Fruit fly (Drosophila melanogaster) whole organism, embryonic: ENCODE data around the gene swa.
A peak's percentile ranks its signal among the peaks of the same experiment; 100 is the strongest.

ENCODE experiments used
- B-H2 ChIP-seq: fragments of 200-800 bp; sonication (Bioruptor generic); optimal IDR thresholded peaks from 2 replicates; lab custom pipeline; 2018; ENCODE audit warnings: missing biosample characterization, mild to moderate bottlenecking, missing genetic modification characterization
- CG11247 ChIP-seq: fragments of 200-800 bp; sonication (Bioruptor generic); IDR thresholded peaks from 2 replicates; pipeline ENCODE4 v1.3.6; 2022; ENCODE audit warnings: missing biosample characterization, missing genetic modification characterization
- CG12071 ChIP-seq: fragments of 200-800 bp; sonication (Bioruptor generic); optimal IDR thresholded peaks from 3 replicates; lab custom pipeline; 2018; ENCODE audit warnings: missing biosample characterization, mild to moderate bottlenecking, missing genetic modification characterization
- CG12104 ChIP-seq: fragments of 200-800 bp; sonication (Bioruptor generic); optimal IDR thresholded peaks from 3 replicates; lab custom pipeline; 2016; ENCODE audit warnings: missing biosample characterization, missing genetic modification characterization
- CG14860 ChIP-seq: fragments of 200-800 bp; sonication (Bioruptor generic); IDR thresholded peaks from 3 replicates; pipeline ENCODE4 v1.3.6; 2022; ENCODE audit warnings: missing biosample characterization, missing genetic modification characterization; ENCODE audit not compliant: partially characterized antibody
- CG15514 ChIP-seq: fragments of 200-800 bp; sonication (Bioruptor generic); optimal IDR thresholded peaks from 3 replicates; lab custom pipeline; 2017; ENCODE audit warnings: missing biosample characterization, missing genetic modification characterization, mild to moderate bottlenecking, moderate library complexity, missing genetic modification reagents
- CG15601 ChIP-seq: fragments of 200-800 bp; sonication (Bioruptor generic); optimal IDR thresholded peaks from 3 replicates; lab custom pipeline; 2019; ENCODE audit warnings: missing biosample characterization, mild to moderate bottlenecking, missing genetic modification characterization, moderate library complexity
- CG17328 ChIP-seq: fragments of 200-800 bp; sonication (Bioruptor generic); IDR thresholded peaks from 2 replicates; pipeline ENCODE4 v1.3.6; 2022; ENCODE audit warnings: missing biosample characterization, missing genetic modification characterization
- CG17612 ChIP-seq: fragments of 200-800 bp; sonication (Bioruptor generic); IDR thresholded peaks from 2 replicates; pipeline ENCODE4 v1.3.6; 2022; ENCODE audit warnings: missing biosample characterization, missing genetic modification characterization
- CG17802 ChIP-seq: fragments of 200-800 bp; sonication (Bioruptor generic); optimal IDR thresholded peaks from 2 replicates; lab custom pipeline; 2018; ENCODE audit warnings: missing biosample characterization, mild to moderate bottlenecking, missing genetic modification characterization, moderate library complexity
- CG1832 ChIP-seq: fragments of 200-800 bp; sonication (Bioruptor generic); optimal IDR thresholded peaks from 2 replicates; lab custom pipeline; 2017; ENCODE audit warnings: missing biosample characterization, mild to moderate bottlenecking, missing genetic modification characterization, inconsistent platforms
- CG2120 ChIP-seq: fragments of 200-800 bp; sonication (Bioruptor generic); optimal IDR thresholded peaks from 3 replicates; lab custom pipeline; 2016; ENCODE audit warnings: missing biosample characterization, missing genetic modification characterization
- CG2678 ChIP-seq: fragments of 200-800 bp; sonication (Bioruptor generic); optimal IDR thresholded peaks from 3 replicates; lab custom pipeline; 2019; ENCODE audit warnings: missing biosample characterization, mild to moderate bottlenecking, missing genetic modification characterization, moderate library complexity
- CG2712 ChIP-seq: fragments of 200-800 bp; optimal IDR thresholded peaks from 3 replicates; lab custom pipeline; 2019; ENCODE audit warnings: missing biosample characterization, mild to moderate bottlenecking, missing genetic modification characterization, moderate library complexity
- CG30403 ChIP-seq: fragments of 200-800 bp; sonication (Bioruptor generic); optimal IDR thresholded peaks from 3 replicates; lab custom pipeline; 2016; ENCODE audit warnings: missing biosample characterization, missing genetic modification characterization
- CG34376 ChIP-seq: fragments of 200-800 bp; sonication (Bioruptor generic); optimal IDR thresholded peaks from 2 replicates; lab custom pipeline; 2018; ENCODE audit warnings: missing biosample characterization, mild to moderate bottlenecking, missing genetic modification characterization
- CG4282 ChIP-seq: fragments of 200-800 bp; sonication (Bioruptor generic); optimal IDR thresholded peaks from 2 replicates; lab custom pipeline; 2016; ENCODE audit warnings: missing biosample characterization, missing genetic modification characterization
- CG6854 ChIP-seq: fragments of 200-800 bp; sonication (Bioruptor generic); optimal IDR thresholded peaks from 3 replicates; lab custom pipeline; 2017; ENCODE audit warnings: missing biosample characterization, mild to moderate bottlenecking, missing genetic modification characterization
- CG7271 ChIP-seq: fragments of 200-800 bp; sonication (Bioruptor generic); optimal IDR thresholded peaks from 2 replicates; lab custom pipeline; 2018; ENCODE audit warnings: missing biosample characterization, mild to moderate bottlenecking, missing genetic modification characterization, moderate library complexity
- CG8924 ChIP-seq: fragments of 200-800 bp; optimal IDR thresholded peaks from 3 replicates; lab custom pipeline; 2019; ENCODE audit warnings: missing biosample characterization, mild to moderate bottlenecking, missing genetic modification characterization, moderate library complexity
- CG9437 ChIP-seq: fragments of 200-800 bp; sonication (Bioruptor generic); optimal IDR thresholded peaks from 2 replicates; lab custom pipeline; 2018; ENCODE audit warnings: missing biosample characterization, mild to moderate bottlenecking, missing genetic modification characterization
- CG9817 ChIP-seq: fragments of 200-800 bp; sonication (Bioruptor generic); optimal IDR thresholded peaks from 2 replicates; lab custom pipeline; 2018; ENCODE audit warnings: missing biosample characterization, mild to moderate bottlenecking, missing genetic modification characterization, moderate library complexity
- Dip3 ChIP-seq: fragments of 200-800 bp; sonication (Bioruptor generic); optimal IDR thresholded peaks from 3 replicates; lab custom pipeline; 2016; ENCODE audit warnings: missing biosample characterization, missing genetic modification characterization
- Dp ChIP-seq: fragments of 200-800 bp; sonication (Bioruptor generic); optimal IDR thresholded peaks from 2 replicates; lab custom pipeline; 2018; ENCODE audit warnings: missing biosample characterization, mild to moderate bottlenecking, missing genetic modification characterization, moderate library complexity
- Fer3 ChIP-seq: fragments of 200-800 bp; sonication (Bioruptor generic); optimal IDR thresholded peaks from 2 replicates; lab custom pipeline; 2018; ENCODE audit warnings: missing biosample characterization, mild to moderate bottlenecking, missing genetic modification characterization, moderate library complexity
- Oaz ChIP-seq: fragments of 200-800 bp; sonication (Bioruptor generic); IDR thresholded peaks from 2 replicates; pipeline ENCODE4 v1.3.6; 2022; ENCODE audit warnings: missing biosample characterization, missing genetic modification characterization
- Rx ChIP-seq: fragments of 200-800 bp; sonication (Bioruptor generic); IDR thresholded peaks from 2 replicates; pipeline ENCODE4 v1.3.6; 2022; ENCODE audit warnings: missing biosample characterization, missing genetic modification characterization
- Side ChIP-seq: fragments of 200-800 bp; sonication (Bioruptor generic); optimal IDR thresholded peaks from 2 replicates; lab custom pipeline; 2016; ENCODE audit warnings: missing biosample characterization, missing genetic modification characterization
- Spps ChIP-seq: fragments of 200-800 bp; sonication (Bioruptor generic); optimal IDR thresholded peaks from 2 replicates; lab custom pipeline; 2018; ENCODE audit warnings: missing biosample characterization, mild to moderate bottlenecking, missing genetic modification characterization
- ato ChIP-seq: fragments of 200-800 bp; sonication (Bioruptor generic); IDR thresholded peaks from 2 replicates; pipeline ENCODE4 v1.3.6; 2022; ENCODE audit warnings: missing biosample characterization, missing genetic modification characterization; ENCODE audit not compliant: partially characterized antibody
- bbx ChIP-seq: fragments of 200-800 bp; sonication (Bioruptor generic); IDR thresholded peaks from 2 replicates; pipeline ENCODE4 v1.3.6; 2022; ENCODE audit warnings: missing biosample characterization, missing genetic modification characterization; ENCODE audit not compliant: partially characterized antibody
- chif ChIP-seq, 2 experiments: fragments of 200-800 bp; sonication (Bioruptor generic); optimal IDR thresholded peaks; 3 replicates each; lab custom pipeline; 2016; ENCODE audit warnings: missing biosample characterization in 2 of 2, missing genetic modification characterization in 2 of 2
- chm ChIP-seq: fragments of 200-800 bp; sonication (Bioruptor generic); IDR thresholded peaks from 2 replicates; pipeline ENCODE4 v1.3.6; 2022; ENCODE audit warnings: missing biosample characterization, missing genetic modification characterization
- crol ChIP-seq: fragments of 200-800 bp; sonication (Bioruptor generic); IDR thresholded peaks from 2 replicates; pipeline ENCODE4 v1.3.6; 2022; ENCODE audit warnings: missing biosample characterization, missing genetic modification characterization
- dm ChIP-seq: fragments of 200-800 bp; sonication (Bioruptor generic); optimal IDR thresholded peaks from 3 replicates; lab custom pipeline; 2016; ENCODE audit warnings: missing biosample characterization, missing genetic modification characterization
- dmrt99B ChIP-seq: fragments of 200-800 bp; sonication (Bioruptor generic); optimal IDR thresholded peaks from 2 replicates; lab custom pipeline; 2018; ENCODE audit warnings: missing biosample characterization, mild to moderate bottlenecking, missing genetic modification characterization, moderate library complexity
- emc ChIP-seq: fragments of 200-800 bp; sonication (Bioruptor generic); optimal IDR thresholded peaks from 2 replicates; lab custom pipeline; 2016; ENCODE audit warnings: missing biosample characterization, missing genetic modification characterization
- ems ChIP-seq: fragments of 200-800 bp; sonication (Bioruptor generic); optimal IDR thresholded peaks from 3 replicates; lab custom pipeline; 2016; ENCODE audit warnings: missing biosample characterization, missing genetic modification characterization
- exex ChIP-seq: fragments of 200-800 bp; sonication (Bioruptor generic); optimal IDR thresholded peaks from 4 replicates; lab custom pipeline; 2018; ENCODE audit warnings: missing biosample characterization, mild to moderate bottlenecking, missing genetic modification characterization, moderate library complexity
- fd96Cb ChIP-seq: fragments of 200-800 bp; sonication (Bioruptor generic); optimal IDR thresholded peaks from 2 replicates; lab custom pipeline; 2018; ENCODE audit warnings: missing biosample characterization, mild to moderate bottlenecking, missing genetic modification characterization, moderate library complexity
- gfzf ChIP-seq: fragments of 200-800 bp; sonication (Bioruptor generic); optimal IDR thresholded peaks from 2 replicates; lab custom pipeline; 2016; ENCODE audit warnings: missing biosample characterization, mild to moderate bottlenecking, missing genetic modification characterization, moderate library complexity
- jing ChIP-seq: fragments of 200-800 bp; sonication (Bioruptor generic); optimal IDR thresholded peaks from 2 replicates; lab custom pipeline; 2018; ENCODE audit warnings: missing biosample characterization, mild to moderate bottlenecking, missing genetic modification characterization
- knrl ChIP-seq: fragments of 200-800 bp; sonication (Bioruptor generic); IDR thresholded peaks from 3 replicates; pipeline ENCODE4 v1.3.6; 2022; ENCODE audit warnings: missing biosample characterization, missing genetic modification characterization; ENCODE audit not compliant: partially characterized antibody
- lilli ChIP-seq: fragments of 200-800 bp; sonication (Bioruptor generic); optimal IDR thresholded peaks from 3 replicates; lab custom pipeline; 2016; ENCODE audit warnings: missing biosample characterization, missing genetic modification characterization
- pb ChIP-seq: fragments of 200-800 bp; sonication (Bioruptor generic); optimal IDR thresholded peaks from 3 replicates; lab custom pipeline; 2016; ENCODE audit warnings: missing biosample characterization, missing genetic modification characterization
- phol ChIP-seq: fragments of 200-800 bp; sonication (Bioruptor generic); optimal IDR thresholded peaks from 3 replicates; lab custom pipeline; 2018; ENCODE audit warnings: missing biosample characterization, mild to moderate bottlenecking, missing genetic modification characterization, moderate library complexity
- scrt ChIP-seq: fragments of 200-800 bp; sonication (Bioruptor generic); optimal IDR thresholded peaks from 2 replicates; lab custom pipeline; 2018; ENCODE audit warnings: missing biosample characterization, mild to moderate bottlenecking, missing genetic modification characterization, moderate library complexity
- shn ChIP-seq: fragments of 200-800 bp; sonication (Bioruptor generic); optimal IDR thresholded peaks from 3 replicates; lab custom pipeline; 2016; ENCODE audit warnings: missing biosample characterization, missing genetic modification characterization
- slou ChIP-seq: fragments of 200-800 bp; sonication (Bioruptor generic); optimal IDR thresholded peaks from 3 replicates; lab custom pipeline; 2016; ENCODE audit warnings: missing biosample characterization, missing genetic modification characterization
- wek ChIP-seq: fragments of 200-800 bp; sonication (Bioruptor generic); optimal IDR thresholded peaks from 3 replicates; lab custom pipeline; 2018; ENCODE audit warnings: missing biosample characterization, mild to moderate bottlenecking, missing genetic modification characterization, moderate library complexity
- yki ChIP-seq: fragments of >200 bp; optimal IDR thresholded peaks from 3 replicates; lab custom pipeline; 2018

Gene swa

DNA sequence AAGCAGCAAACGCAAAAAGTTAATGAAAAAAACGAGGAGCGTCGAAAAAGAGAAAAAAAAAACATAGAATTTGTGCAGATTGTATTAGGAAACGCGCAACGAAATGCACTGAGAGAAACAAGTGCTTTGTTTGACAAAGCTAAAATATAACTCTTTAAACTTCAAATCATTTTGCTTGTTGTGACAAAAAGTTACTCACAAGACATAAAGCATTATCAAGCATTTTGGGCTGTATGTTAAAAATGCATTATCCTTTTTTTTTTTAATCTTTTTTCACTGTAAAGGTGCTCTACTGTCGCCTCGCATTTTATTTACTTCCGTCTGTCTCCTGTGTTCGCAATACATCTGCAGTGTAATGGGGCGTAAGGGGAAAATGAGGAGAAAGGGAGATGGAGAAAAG lies 11.2 kb upstream of the swa start (continued):
- TF ChIP-seq Spps (tag; lab: Kevin White, UChicago) = no peak
- no peak for TF ChIP-seq dm
- TF ChIP-seq CG7271 (tag; lab: Kevin White, UChicago) = no peak
- TF ChIP-seq scrt (GFP tag; lab: Kevin White, UChicago) = peak; percentile 1
- TF ChIP-seq CG2120 = peak; percentile 51
- TF ChIP-seq CG2678 (tag; lab: Kevin White, UChicago) = peak; percentile 50
- TF ChIP-seq CG4282 (GFP tag; lab: Kevin White, UChicago) = no peak
- TF ChIP-seq CG11247 = no peak
- no peak for TF ChIP-seq CG1832 (GFP tag; lab: Kevin White, UChicago)
- no peak for TF ChIP-seq ems (GFP tag; lab: Kevin White, UChicago)
- no peak for TF ChIP-seq bbx (GFP tag; lab: Robert Waterston, UW)
- no peak for TF ChIP-seq CG12071 (GFP tag; lab: Kevin White, UChicago)
- no peak for TF ChIP-seq exex (tag; lab: Kevin White, UChicago)
- no peak for TF ChIP-seq CG9437
- peak; percentile 52 for TF ChIP-seq dmrt99B
- TF ChIP-seq gfzf (GFP tag; lab: Kevin White, UChicago) = no peak
- TF ChIP-seq fd96Cb (tag; lab: Kevin White, UChicago) = peak; percentile 11
- TF ChIP-seq B-H2 (GFP tag; lab: Kevin White, UChicago) = no peak
- TF ChIP-seq CG14860 (GFP tag; lab: Robert Waterston, UW) = no peak
- TF ChIP-seq jing = no peak
- TF ChIP-seq shn (GFP tag; lab: Kevin White, UChicago) = no peak
- TF ChIP-seq CG17612 (GFP tag; lab: Robert Waterston, UW) = no peak
- TF ChIP-seq CG15601 (tag; lab: Kevin White, UChicago) = no peak
- TF ChIP-seq CG30403 (GFP tag; lab: Kevin White, UChicago) = peak; percentile 15
- TF ChIP-seq knrl (GFP tag; lab: Robert Waterston, UW) = no peak
- TF ChIP-seq chif (GFP tag; optimal IDR thresholded peaks at IDR 0.05; lab: Kevin White, UChicago) = no peak
- TF ChIP-seq CG17802 (tag; lab: Kevin White, UChicago) = no peak
- TF ChIP-seq Dip3 = no peak
- TF ChIP-seq Dp (GFP tag; lab: Kevin White, UChicago) = no peak
- no peak for TF ChIP-seq CG34376 (GFP tag; lab: Kevin White, UChicago)
- TF ChIP-seq lilli (GFP tag; lab: Kevin White, UChicago) = peak; percentile 21
- TF ChIP-seq yki (lab: Kevin White, UChicago) = no peak
- no peak for TF ChIP-seq Rx

DNA sequence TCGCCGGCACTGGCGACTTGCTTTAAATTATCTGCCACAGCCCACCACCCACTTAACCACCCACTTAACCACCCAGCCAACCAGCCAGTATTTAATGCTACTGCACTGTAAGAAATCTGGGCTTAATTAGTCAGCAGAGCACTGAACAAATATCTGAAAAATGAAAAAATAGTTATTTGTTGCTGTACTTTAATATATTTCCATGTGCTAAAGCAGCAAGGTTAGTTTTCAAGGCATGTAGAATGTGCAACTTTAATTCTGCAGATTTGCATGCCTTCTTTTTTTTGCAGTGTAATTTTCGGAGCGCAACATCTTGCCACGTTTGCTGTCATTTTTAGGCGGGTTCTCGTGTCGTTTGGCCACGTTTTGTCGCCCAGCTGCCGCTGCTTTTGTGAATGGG lies 10.1 kb upstream of the swa start:
- no peak for TF ChIP-seq crol (GFP tag; lab: Robert Waterston, UW)
- peak; percentile 14 for TF ChIP-seq pb
- peak; percentile 38 for TF ChIP-seq CG8924 (tag; lab: Kevin White, UChicago)
- TF ChIP-seq CG2678 (tag; lab: Kevin White, UChicago) = peak; percentile 73
- peak; percentile 5 for TF ChIP-seq Side
- TF ChIP-seq emc = no peak
- TF ChIP-seq CG12104 (GFP tag; lab: Kevin White, UChicago) = no peak
- peak; percentile 16 for TF ChIP-seq slou (GFP tag; lab: Kevin White, UChicago)
- 0 out of 2 replicates have a peak, but pooled peaks have one; percentile 35 for TF ChIP-seq CG11247
- TF ChIP-seq ato (GFP tag; lab: Robert Waterston, UW) = no peak
- TF ChIP-seq chm (GFP tag; lab: Robert Waterston, UW) = 0 out of 2 replicates have a peak, but pooled peaks have one; percentile 33
- 0 out of 2 replicates have a peak, but pooled peaks have one; percentile 4 for TF ChIP-seq Oaz
- TF ChIP-seq CG17328 = peak; percentile 41; the same call in 1 of the 2 replicates
- peak; percentile 42 for TF ChIP-seq Fer3
- TF ChIP-seq wek (GFP tag; lab: Kevin White, UChicago) = no peak
- TF ChIP-seq CG2712 (tag; lab: Kevin White, UChicago) = peak; percentile 41
- peak; percentile 48 for TF ChIP-seq CG15514 (GFP tag; lab: Kevin White, UChicago)
- TF ChIP-seq phol (tag; lab: Kevin White, UChicago) = peak; percentile 40
- TF ChIP-seq CG6854 = peak; percentile 24
- peak; percentile 52 for TF ChIP-seq CG9817 (tag; lab: Kevin White, UChicago)
